Worm (Caenorhabditis elegans) whole organism, early embryonic: ENCODE results near the gene C06A6.2.

Experiments
- B0310.2 ChIP-seq: sonication (generic microtip); optimal IDR thresholded peaks from 2 replicates; lab custom pipeline; 2016; ENCODE audit warnings: mild to moderate bottlenecking, missing genetic modification characterization, missing compliant biosample characterization
- F13C5.2 ChIP-seq: sonication (generic microtip); optimal IDR thresholded peaks from 2 replicates; lab custom pipeline; 2017; ENCODE audit warnings: mild to moderate bottlenecking, missing genetic modification characterization, inconsistent platforms, missing compliant biosample characterization
- aly-1 ChIP-seq: sonication (generic microtip); optimal IDR thresholded peaks from 2 replicates; lab custom pipeline; 2016; ENCODE audit warnings: missing genetic modification characterization, missing compliant biosample characterization
- ama-1 ChIP-seq: fragments of 150-350 bp; optimal IDR thresholded peaks from 2 replicates; lab custom pipeline; 2014
- ceh-13 ChIP-seq: fragments of 200-800 bp; sonication (Bioruptor generic); optimal IDR thresholded peaks from 2 replicates; lab custom pipeline; 2018; ENCODE audit warnings: mild to moderate bottlenecking, missing genetic modification characterization, missing compliant biosample characterization
- ceh-36 ChIP-seq: sonication (generic microtip); optimal IDR thresholded peaks from 2 replicates; lab custom pipeline; 2016; ENCODE audit warnings: missing genetic modification characterization, inconsistent platforms, missing compliant biosample characterization
- ets-7 ChIP-seq: sonication (generic microtip); optimal IDR thresholded peaks from 2 replicates; lab custom pipeline; 2016; ENCODE audit warnings: missing genotype, missing genetic modification characterization, missing compliant biosample characterization
- flt-1 ChIP-seq: fragments of 200-800 bp; sonication (Bioruptor generic); IDR thresholded peaks from 2 replicates; pipeline ENCODE4 v1.3.6; 2022; ENCODE audit warnings: missing genetic modification characterization, missing compliant biosample characterization
- hmbx-1 ChIP-seq: sonication (generic microtip); optimal IDR thresholded peaks from 2 replicates; lab custom pipeline; 2016; ENCODE audit warnings: mild to moderate bottlenecking, missing genetic modification characterization, missing compliant biosample characterization
- hmg-4 ChIP-seq: fragments of 200-800 bp; sonication (Bioruptor generic); optimal IDR thresholded peaks from 2 replicates; lab custom pipeline; 2018; ENCODE audit warnings: mild to moderate bottlenecking, missing genetic modification characterization, missing compliant biosample characterization
- hnd-1 ChIP-seq: sonication (generic microtip); optimal IDR thresholded peaks from 2 replicates; lab custom pipeline; 2016; ENCODE audit warnings: missing genetic modification characterization, missing compliant biosample characterization
- pes-1 ChIP-seq: fragments of 200-800 bp; sonication (Bioruptor generic); IDR thresholded peaks from 2 replicates; pipeline ENCODE4 v1.3.6; 2022; ENCODE audit warnings: missing genetic modification reagents, missing genetic modification characterization, missing compliant biosample characterization
- scrt-1 ChIP-seq: fragments of 200-800 bp; sonication (Bioruptor generic); IDR thresholded peaks from 2 replicates; pipeline ENCODE4 v1.3.6; 2022; ENCODE audit warnings: missing genetic modification characterization, missing compliant biosample characterization
- sea-1 ChIP-seq: fragments of 200-800 bp; sonication (Bioruptor generic); conservative IDR thresholded peaks from 2 replicates; pipeline ENCODE4 v1.3.6; 2022; ENCODE audit warnings: missing genetic modification characterization, missing compliant biosample characterization
- tbx-11 ChIP-seq: fragments of 200-800 bp; sonication (Bioruptor generic); IDR thresholded peaks from 2 replicates; pipeline ENCODE4 v1.3.6; 2022; ENCODE audit warnings: missing genetic modification characterization, missing compliant biosample characterization
- tbx-37 ChIP-seq: fragments of 200-800 bp; sonication (Bioruptor generic); conservative IDR thresholded peaks from 2 replicates; pipeline ENCODE4 v1.3.6; 2022; ENCODE audit warnings: missing genetic modification reagents, missing genetic modification characterization, missing compliant biosample characterization
- tra-4 ChIP-seq: sonication (generic microtip); optimal IDR thresholded peaks from 2 replicates; lab custom pipeline; 2017; ENCODE audit warnings: missing genetic modification characterization, missing compliant biosample characterization

The C06A6.2 gene

DNA sequence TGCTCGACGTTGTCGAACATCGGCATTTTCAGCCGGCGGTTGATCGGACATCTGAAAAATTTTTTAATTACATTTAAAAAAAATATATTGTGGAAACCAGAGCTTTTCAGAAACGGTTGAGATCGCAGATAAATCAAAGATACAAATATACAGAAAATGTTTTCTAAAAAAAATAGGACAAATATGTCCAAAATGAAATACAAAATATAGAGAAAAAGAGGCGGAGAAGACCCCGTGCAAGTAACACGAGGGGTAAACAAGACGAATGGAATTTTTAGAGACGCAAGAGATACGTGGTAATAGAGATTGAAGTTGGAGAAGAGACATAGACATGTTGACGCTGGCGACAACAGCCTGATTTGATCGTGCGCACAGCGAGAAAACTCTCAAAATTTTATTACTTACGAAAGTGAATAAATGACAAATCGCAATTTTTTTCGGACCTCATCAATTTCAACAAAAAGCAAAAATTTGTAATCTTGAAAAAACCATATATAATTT, 30.7 kb upstream of the C06A6.2 start, which contains the start of gene cdgs-1:
Gene cdgs-1, minus strand, starts transcription at position 51 of the 501 bp plus-strand sequence.
- no peak for TF ChIP-seq F13C5.2 (tag; lab: Kevin White, UChicago)
- TF ChIP-seq tra-4, result no peak
- TF ChIP-seq sea-1 (GFP tag; lab: Robert Waterston, UW), result no peak
- TF ChIP-seq ceh-13, result no peak
- TF ChIP-seq ceh-36 (tag; lab: Kevin White, UChicago), result no peak
- TF ChIP-seq ets-7, result no peak
- TF ChIP-seq tbx-11 (GFP tag; lab: Robert Waterston, UW), result no peak

- TF ChIP-seq flt-1 (GFP tag; lab: Robert Waterston, UW) (no peak), ceh-36 (tag; lab: Kevin White, UChicago) (no peak), ets-7 (no peak), hnd-1 (tag; lab: Kevin White, UChicago) (no peak), hmbx-1 (no peak), B0310.2 (tag; lab: Kevin White, UChicago) (no peak), sea-1 (GFP tag; lab: Robert Waterston, UW) (no peak), aly-1 (no peak), ceh-13 (no peak), ama-1 (lab: Kevin White, UChicago) (no peak), hmg-4 (GFP tag; lab: Kevin White, UChicago) (no peak), tbx-11 (GFP tag; lab: Robert Waterston, UW) (no peak), tbx-37 (no peak), scrt-1 (GFP tag; lab: Robert Waterston, UW) (no peak)
These were observed 29.9 kb upstream of the C06A6.2 start for ce11 chrIV:7816402-7817102.

- no peak for TF ChIP-seq hmg-4 (GFP tag; lab: Kevin White, UChicago)
- TF ChIP-seq B0310.2 (tag; lab: Kevin White, UChicago), result no peak
- TF ChIP-seq ets-7, result no peak
- no peak for TF ChIP-seq flt-1 (GFP tag; lab: Robert Waterston, UW)
- TF ChIP-seq sea-1 (GFP tag; lab: Robert Waterston, UW), result no peak
- TF ChIP-seq tbx-11 (GFP tag; lab: Robert Waterston, UW), result no peak
- TF ChIP-seq hnd-1 (tag; lab: Kevin White, UChicago), result no peak
- no peak for TF ChIP-seq F13C5.2 (tag; lab: Kevin White, UChicago)
- no peak for TF ChIP-seq ama-1 (lab: Kevin White, UChicago)
- no peak for TF ChIP-seq scrt-1 (GFP tag; lab: Robert Waterston, UW)
- no peak for TF ChIP-seq aly-1
- no peak for TF ChIP-seq tra-4
- TF ChIP-seq tbx-37, result no peak
- no peak for TF ChIP-seq ceh-13
These were observed 28.6 kb upstream of the C06A6.2 start, which contains the start of gene ric-3 for ce11 chrIV:7817852-7818251. ric-3 (plus strand) TSS chrIV:7818251.

DNA sequence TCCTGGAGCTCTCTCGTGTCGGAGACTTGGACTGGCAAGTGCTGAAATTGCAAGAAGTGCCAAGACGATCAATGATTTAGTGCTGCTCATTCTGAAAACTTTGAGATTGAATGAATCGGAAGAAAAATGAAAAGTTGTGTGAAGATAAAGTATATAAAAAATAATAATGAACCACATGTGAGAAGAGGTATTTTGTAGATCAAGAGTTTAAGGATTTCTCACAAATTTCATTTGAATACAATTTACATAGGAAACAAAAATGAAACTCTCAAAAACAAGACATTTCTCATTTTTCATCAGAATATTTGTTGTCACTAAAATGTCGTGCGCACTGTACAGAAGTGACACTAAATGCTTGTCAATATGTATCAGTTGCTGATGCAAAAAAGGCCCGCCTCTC, 23.9 kb upstream of the C06A6.2 start, which contains the start of gene T14A8.2:
Gene T14A8.2, minus strand, starts transcription at position 101 of the 400 bp plus-strand sequence.
- no peak for TF ChIP-seq sea-1 (GFP tag; lab: Robert Waterston, UW)
- no peak for TF ChIP-seq aly-1
- TF ChIP-seq ama-1 (lab: Kevin White, UChicago), result no peak
- TF ChIP-seq hmbx-1, result no peak
- no peak for TF ChIP-seq flt-1 (GFP tag; lab: Robert Waterston, UW)
- TF ChIP-seq tbx-37, result no peak
- no peak for TF ChIP-seq scrt-1 (GFP tag; lab: Robert Waterston, UW)
- TF ChIP-seq pes-1 (GFP tag; lab: Robert Waterston, UW), result no peak
- no peak for TF ChIP-seq F13C5.2 (tag; lab: Kevin White, UChicago)
- TF ChIP-seq B0310.2 (tag; lab: Kevin White, UChicago), result no peak
- TF ChIP-seq ceh-36 (tag; lab: Kevin White, UChicago), result no peak
- no peak for TF ChIP-seq tra-4

ce11 chrIV:7824649-7825048, 21.8 kb upstream of the C06A6.2 start:
- TF ChIP-seq sea-1 (GFP tag; lab: Robert Waterston, UW) (no peak), F13C5.2 (tag; lab: Kevin White, UChicago) (no peak), ama-1 (lab: Kevin White, UChicago) (no peak), ceh-13 (no peak), B0310.2 (tag; lab: Kevin White, UChicago) (no peak), aly-1 (no peak), hmbx-1 (no peak), tra-4 (no peak), tbx-37 (no peak), ceh-36 (tag; lab: Kevin White, UChicago) (no peak), scrt-1 (GFP tag; lab: Robert Waterston, UW) (no peak), hmg-4 (GFP tag; lab: Kevin White, UChicago) (no peak)

DNA sequence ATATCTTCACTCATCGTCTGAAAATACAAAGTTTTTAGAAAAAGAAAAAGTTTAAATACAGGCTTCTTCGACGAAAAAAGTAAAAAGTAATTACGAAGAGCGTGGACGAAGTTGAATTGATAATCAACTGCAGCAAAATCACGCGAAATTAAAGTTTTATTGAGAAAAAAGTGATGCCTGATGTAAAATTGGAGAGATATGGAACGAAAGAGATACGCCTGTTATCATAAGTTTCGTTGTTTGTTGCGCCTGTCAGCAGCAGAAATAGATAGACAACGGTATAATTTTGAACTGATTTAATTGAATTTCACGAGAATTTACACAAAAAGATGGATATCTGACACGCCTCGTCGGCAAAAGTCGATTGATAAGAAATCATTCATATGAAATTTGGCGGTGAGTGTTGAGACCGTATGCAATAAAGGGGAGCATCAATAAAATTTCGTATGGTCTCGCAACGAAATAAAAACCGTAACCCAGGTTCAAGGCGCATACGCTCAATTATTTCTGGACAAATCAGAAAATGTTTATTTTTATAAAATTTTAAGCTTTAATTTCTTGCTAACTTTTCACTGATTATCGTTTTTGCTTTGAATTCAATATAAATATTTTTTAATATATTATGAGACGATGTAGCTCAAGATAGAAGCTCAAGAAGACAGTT, 17.0 kb upstream of the C06A6.2 start, which contains the start of gene C06A6.4:
Gene C06A6.4, minus strand, starts transcription at position 24 of the 664 bp plus-strand sequence.
- TF ChIP-seq tra-4, result no peak
- TF ChIP-seq F13C5.2 (tag; lab: Kevin White, UChicago), result no peak
- no peak for TF ChIP-seq ceh-36 (tag; lab: Kevin White, UChicago)
- no peak for TF ChIP-seq sea-1 (GFP tag; lab: Robert Waterston, UW)
- no peak for TF ChIP-seq ama-1 (lab: Kevin White, UChicago)

- TF ChIP-seq tbx-11 (GFP tag; lab: Robert Waterston, UW) (no peak), scrt-1 (GFP tag; lab: Robert Waterston, UW) (no peak), hnd-1 (tag; lab: Kevin White, UChicago) (no peak), tbx-37 (no peak), ets-7 (no peak), hmbx-1 (no peak), aly-1 (no peak), ceh-36 (tag; lab: Kevin White, UChicago) (no peak), hmg-4 (GFP tag; lab: Kevin White, UChicago) (no peak), sea-1 (GFP tag; lab: Robert Waterston, UW) (no peak), F13C5.2 (tag; lab: Kevin White, UChicago) (no peak), tra-4 (no peak), flt-1 (GFP tag; lab: Robert Waterston, UW) (no peak), ceh-13 (no peak), B0310.2 (tag; lab: Kevin White, UChicago) (no peak)
These were observed 16.3 kb upstream of the C06A6.2 start, which contains the start of gene mvb-12 for ce11 chrIV:7830151-7830550. mvb-12 (plus strand) TSS chrIV:7830525.
